Worm (Caenorhabditis elegans): ENCODE data around the gene nex-4.

nex-4 gene

ce11 chrV:4823683-4824391 is 27.4 kb upstream of the nex-4 start (continued):
- TF ChIP-seq Y67H2A.10 (GFP tag; conservative IDR thresholded peaks at IDR 0.05), result no peak
- peak; percentile 15; the same call in 1 of the 2 replicates for TF ChIP-seq Y56A3A.18 (GFP tag; IDR thresholded peaks at IDR 0.05)
- no peak for TF ChIP-seq dpl-1 (GFP tag; optimal IDR thresholded peaks at IDR 0.05)
- TF ChIP-seq ekl-4 (GFP tag; IDR thresholded peaks at IDR 0.05), result peak; percentile 7; the same call in 1 of the 2 replicates
- TF ChIP-seq nhr-80 (tag; optimal IDR thresholded peaks at IDR 0.05), result no peak
- TF ChIP-seq ztf-6 (GFP tag; IDR thresholded peaks at IDR 0.05), result no peak
- peak; percentile 7 to 43 for TF ChIP-seq rec-8 (tag; optimal IDR thresholded peaks at IDR 0.05)
- TF ChIP-seq fkh-3 (tag; optimal IDR thresholded peaks at IDR 0.05), result peak; percentile 48
- peak; percentile 46; the same call in 1 of the 2 replicates for TF ChIP-seq aptf-3 (GFP tag; IDR thresholded peaks at IDR 0.05)
- TF ChIP-seq ccch-3 (GFP tag; optimal IDR thresholded peaks at IDR 0.05), result peak; percentile 33
- peak; percentile 69 for TF ChIP-seq gei-17 (GFP tag; optimal IDR thresholded peaks at IDR 0.05)
- no peak for TF ChIP-seq attf-3 (GFP tag; conservative IDR thresholded peaks at IDR 0.05)
- TF ChIP-seq egl-18 (GFP tag; IDR thresholded peaks at IDR 0.05), result no peak
- no peak for TF ChIP-seq nhr-120 (GFP tag; IDR thresholded peaks at IDR 0.05)
- no peak for TF ChIP-seq pha-4 (tag; optimal IDR thresholded peaks at IDR 0.05)
- TF ChIP-seq bed-1 (GFP tag; IDR thresholded peaks at IDR 0.05), result no peak
- no peak for TF ChIP-seq hlh-12 (tag; optimal IDR thresholded peaks at IDR 0.05)
- TF ChIP-seq madf-8 (GFP tag; conservative IDR thresholded peaks at IDR 0.05), result no peak
- no peak for TF ChIP-seq nfya-2 (GFP tag; IDR thresholded peaks at IDR 0.05)
- TF ChIP-seq madf-3 (GFP tag; IDR thresholded peaks at IDR 0.05), result 0 out of 2 replicates have a peak, but pooled peaks have one; percentile 1
- no peak for TF ChIP-seq snpc-3.4 (tag; optimal IDR thresholded peaks at IDR 0.05)
- peak; percentile 89 for TF ChIP-seq repo-1 (tag; optimal IDR thresholded peaks at IDR 0.05)
- TF ChIP-seq zim-3 (tag; optimal IDR thresholded peaks at IDR 0.05), result peak; percentile 84
- TF ChIP-seq aptf-2 (GFP tag; conservative IDR thresholded peaks at IDR 0.05), result no peak
- no peak for TF ChIP-seq lsy-27 (tag; optimal IDR thresholded peaks at IDR 0.05; ENCODE audit: borderline replicate concordance, insufficient read depth)
- no peak for TF ChIP-seq snpc-1.3 (tag; optimal IDR thresholded peaks at IDR 0.05; ENCODE audit: insufficient read depth)
- no peak for TF ChIP-seq ceh-58 (GFP tag; IDR thresholded peaks at IDR 0.05)
- TF ChIP-seq lin-40 (tag; optimal IDR thresholded peaks at IDR 0.05), result peak; percentile 66
- peak; percentile 46 for TF ChIP-seq C06A6.2 (GFP tag; conservative IDR thresholded peaks at IDR 0.05)
- no peak for TF ChIP-seq dox-1 (GFP tag; IDR thresholded peaks at IDR 0.05)
- no peak for TF ChIP-seq lag-1 (GFP tag; IDR thresholded peaks at IDR 0.05)
- TF ChIP-seq hmg-1.2 (GFP tag; IDR thresholded peaks at IDR 0.05), result no peak; the same call in 1 of the 2 replicates
- peak; percentile 85 for TF ChIP-seq dpff-1 (tag; optimal IDR thresholded peaks at IDR 0.05)
- TF ChIP-seq snpc-4 (GFP tag; optimal IDR thresholded peaks at IDR 0.05), result no peak
- peak in 2 of 4 experiments; percentile 30 to 37 for TF ChIP-seq snpc-4 (tag; optimal IDR thresholded peaks at IDR 0.05)
- TF ChIP-seq nhr-90 (tag; optimal IDR thresholded peaks at IDR 0.05), result no peak
- TF ChIP-seq cebp-1 (GFP tag; IDR thresholded peaks at IDR 0.05), result peak; percentile 80
- peak; percentile 96 for TF ChIP-seq cebp-1 (tag; optimal IDR thresholded peaks at IDR 0.05)
- peak; percentile 13 for TF ChIP-seq unc-130 (GFP tag; optimal IDR thresholded peaks at IDR 0.05)
- no peak for TF ChIP-seq mes-4 (tag; optimal IDR thresholded peaks at IDR 0.05)
- TF ChIP-seq bed-2 (GFP tag; IDR thresholded peaks at IDR 0.05), result no peak
- peak; percentile 57 for TF ChIP-seq somi-1 (GFP tag; optimal IDR thresholded peaks at IDR 0.05)
- TF ChIP-seq Y79H2A.3 (GFP tag; conservative IDR thresholded peaks at IDR 0.05), result no peak
- peak; percentile 34 for TF ChIP-seq xnd-1 (tag; optimal IDR thresholded peaks at IDR 0.05)
- no peak for TF ChIP-seq F57A8.1 (GFP tag; optimal IDR thresholded peaks at IDR 0.05)
- no peak for TF ChIP-seq let-526 (GFP tag; IDR thresholded peaks at IDR 0.05)
- TF ChIP-seq sdz-38 (tag; optimal IDR thresholded peaks at IDR 0.05), result no peak
- no peak for TF ChIP-seq rcor-1 (GFP tag; IDR thresholded peaks at IDR 0.05)

Measured in whole organism, young adult.